Worm (Caenorhabditis elegans): ENCODE results near the gene gst-29.

DNA sequence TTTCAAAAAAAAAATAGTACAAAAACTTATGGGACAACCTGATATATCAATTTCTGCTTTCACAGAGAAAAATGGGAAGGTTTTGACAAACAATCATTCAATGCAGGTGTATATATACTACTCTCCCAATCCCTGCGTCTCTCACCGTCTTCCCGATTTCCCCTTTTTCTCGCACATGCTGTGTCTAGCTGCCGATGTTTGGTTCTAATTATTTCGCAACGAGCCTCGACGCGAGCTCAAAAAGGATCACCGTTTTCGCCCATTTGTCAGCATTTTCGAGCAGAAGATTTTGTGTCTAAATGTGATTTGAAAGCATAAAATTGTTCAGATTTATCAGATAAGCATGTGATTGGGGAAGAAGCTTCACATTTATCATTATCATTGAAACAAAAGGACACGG lies 3.5 kb upstream of the gst-29 start:
- TF ChIP-seq pes-1 (GFP tag; IDR thresholded peaks at IDR 0.05) (no peak), sea-1 (GFP tag; conservative IDR thresholded peaks at IDR 0.05) (no peak), ama-1 (optimal IDR thresholded peaks at IDR 0.05) (no peak), tbx-37 (GFP tag; conservative IDR thresholded peaks at IDR 0.05) (no peak)
